Fruit fly (Drosophila melanogaster): ENCODE results near the gene CG7914.

- TF ChIP-seq CG34367 (tag; optimal IDR thresholded peaks at IDR 0.05) = no peak
- TF ChIP-seq CG8301 (tag; optimal IDR thresholded peaks at IDR 0.05) = no peak
- TF ChIP-seq EcR (GFP tag; optimal IDR thresholded peaks at IDR 0.05) = peak; percentile 35
- no peak for TF ChIP-seq CG8159 (tag; optimal IDR thresholded peaks at IDR 0.05)
Measured at dm6 chrX:19225304-19225640, 32.0 kb upstream of the CG7914 start.
